Fruit fly (Drosophila melanogaster) whole organism, adult: ENCODE results near the gene Spn28F.
A peak's percentile ranks its signal among the peaks of the same experiment; 100 is the strongest.

Experiments
- CG11617 ChIP-seq: fragments of 200-800 bp; sonication (Bioruptor generic); optimal IDR thresholded peaks from 2 replicates; lab custom pipeline; 2017; ENCODE audit warnings: mild to moderate bottlenecking, missing biosample characterization, missing genetic modification reagents, missing genetic modification characterization
- CG12768 ChIP-seq: fragments of 200-800 bp; sonication (Bioruptor generic); optimal IDR thresholded peaks from 2 replicates; lab custom pipeline; 2017; ENCODE audit warnings: missing biosample characterization, missing genetic modification characterization, mild to moderate bottlenecking, moderate library complexity, missing genetic modification reagents
- CG14711 ChIP-seq: fragments of 200-800 bp; sonication (Bioruptor generic); optimal IDR thresholded peaks from 2 replicates; lab custom pipeline; 2018; ENCODE audit warnings: missing biosample characterization, mild to moderate bottlenecking, missing genetic modification characterization, moderate library complexity
- CG1620 ChIP-seq: fragments of 200-800 bp; sonication (Bioruptor generic); optimal IDR thresholded peaks from 2 replicates; lab custom pipeline; 2016; ENCODE audit warnings: missing biosample characterization, missing genetic modification characterization
- CG33017 ChIP-seq: fragments of 200-800 bp; sonication (Bioruptor generic); optimal IDR thresholded peaks from 2 replicates; lab custom pipeline; 2018; ENCODE audit warnings: missing biosample characterization, mild to moderate bottlenecking, missing genetic modification characterization, moderate library complexity
- CG5204 ChIP-seq: fragments of 200-800 bp; sonication (Bioruptor generic); optimal IDR thresholded peaks from 2 replicates; lab custom pipeline; 2016; ENCODE audit warnings: missing biosample characterization, missing genetic modification characterization
- CG7045 ChIP-seq: fragments of 200-800 bp; sonication (Bioruptor generic); optimal IDR thresholded peaks from 2 replicates; lab custom pipeline; 2017; ENCODE audit warnings: missing biosample characterization, mild to moderate bottlenecking, missing genetic modification characterization
- CG7101 ChIP-seq: fragments of 200-800 bp; sonication (Bioruptor generic); optimal IDR thresholded peaks from 2 replicates; lab custom pipeline; 2018; ENCODE audit warnings: missing biosample characterization, mild to moderate bottlenecking, missing genetic modification characterization, moderate library complexity
- Clk ChIP-seq: fragments of 200-800 bp; sonication (Bioruptor generic); optimal IDR thresholded peaks from 2 replicates; lab custom pipeline; 2017; ENCODE audit warnings: missing biosample characterization, missing genetic modification characterization
- Crg-1 ChIP-seq: fragments of 200-800 bp; sonication (Bioruptor generic); optimal IDR thresholded peaks from 2 replicates; lab custom pipeline; 2016; ENCODE audit warnings: missing biosample characterization, missing genetic modification characterization
- Hr96 ChIP-seq: fragments of 200-800 bp; sonication (Bioruptor generic); optimal IDR thresholded peaks from 2 replicates; lab custom pipeline; 2016; ENCODE audit warnings: missing biosample characterization, missing genetic modification characterization
- Mnt ChIP-seq: fragments of 200-800 bp; sonication (Bioruptor generic); optimal IDR thresholded peaks from 2 replicates; lab custom pipeline; 2016; ENCODE audit warnings: missing biosample characterization, mild to moderate bottlenecking, missing genetic modification characterization
- bab1 ChIP-seq: fragments of 200-800 bp; sonication (Bioruptor generic); optimal IDR thresholded peaks from 3 replicates; lab custom pipeline; 2019; ENCODE audit warnings: missing biosample characterization, mild to moderate bottlenecking, missing genetic modification characterization, moderate library complexity
- cic ChIP-seq: fragments of 200-800 bp; sonication (Bioruptor generic); optimal IDR thresholded peaks from 2 replicates; lab custom pipeline; 2017; ENCODE audit warnings: missing biosample characterization, mild to moderate bottlenecking, missing genetic modification characterization, moderate library complexity
- cnc ChIP-seq, 2 experiments: fragments of >200 bp; optimal IDR thresholded peaks; 2 replicates each; lab custom pipeline; 2017
- kay ChIP-seq: fragments of 200-800 bp; sonication (Bioruptor generic); peaks from one replicate; lab custom pipeline; 2016; ENCODE audit warnings: missing biosample characterization, missing genetic modification characterization, borderline replicate concordance
- ovo ChIP-seq: fragments of 200-800 bp; sonication (Bioruptor generic); optimal IDR thresholded peaks from 2 replicates; lab custom pipeline; 2016; ENCODE audit warnings: missing biosample characterization, missing genetic modification characterization
- pad ChIP-seq: fragments of 200-800 bp; sonication (Bioruptor generic); optimal IDR thresholded peaks from 3 replicates; lab custom pipeline; 2017; ENCODE audit warnings: missing biosample characterization, missing genetic modification characterization, mild to moderate bottlenecking, moderate library complexity, missing genetic modification reagents
- tj ChIP-seq: fragments of 200-800 bp; sonication (Bioruptor generic); optimal IDR thresholded peaks from 3 replicates; lab custom pipeline; 2017; ENCODE audit warnings: missing biosample characterization, mild to moderate bottlenecking, missing genetic modification characterization, moderate library complexity
- toe ChIP-seq: fragments of 200-800 bp; sonication (Bioruptor generic); optimal IDR thresholded peaks from 2 replicates; lab custom pipeline; 2016; ENCODE audit warnings: missing biosample characterization, missing genetic modification characterization

The Spn28F gene

dm6 chr2L:8274127-8274526 is 32.5 kb upstream of the Spn28F start:
- TF ChIP-seq bab1 (GFP tag; lab: Kevin White, UChicago) (no peak), CG33017 (tag; lab: Kevin White, UChicago) (no peak), CG5204 (no peak)

- TF ChIP-seq Mnt (no peak), kay (no peak), toe (GFP tag; lab: Kevin White, UChicago) (no peak), Crg-1 (GFP tag; lab: Kevin White, UChicago) (no peak), Clk (GFP tag; lab: Kevin White, UChicago) (no peak), CG7045 (no peak), cic (GFP tag; lab: Kevin White, UChicago) (no peak), CG1620 (GFP tag; lab: Kevin White, UChicago) (no peak), CG5204 (no peak), CG12768 (no peak), bab1 (GFP tag; lab: Kevin White, UChicago) (no peak), CG11617 (GFP tag; lab: Kevin White, UChicago) (no peak), pad (no peak), cnc (optimal IDR thresholded peaks at IDR 0.05; lab: Kevin White, UChicago) (no peak), ovo (GFP tag; lab: Kevin White, UChicago) (no peak), CG7101 (tag; lab: Kevin White, UChicago) (no peak), Hr96 (GFP tag; lab: Kevin White, UChicago) (no peak)
Measured at dm6 chr2L:8270916-8271315, 29.3 kb upstream of the Spn28F start.

- TF ChIP-seq Hr96 (GFP tag; lab: Kevin White, UChicago) = no peak
- no peak for TF ChIP-seq ovo (GFP tag; lab: Kevin White, UChicago)
- no peak for TF ChIP-seq cnc (optimal IDR thresholded peaks at IDR 0.05; lab: Kevin White, UChicago)
- TF ChIP-seq CG33017 (tag; lab: Kevin White, UChicago) = no peak
- TF ChIP-seq kay = no peak
- TF ChIP-seq Clk (GFP tag; lab: Kevin White, UChicago) = no peak
- no peak for TF ChIP-seq cic (GFP tag; lab: Kevin White, UChicago)
- no peak for TF ChIP-seq CG1620 (GFP tag; lab: Kevin White, UChicago)
Measured at dm6 chr2L:8268679-8269078, 27.1 kb upstream of the Spn28F start.

- TF ChIP-seq CG33017 (tag; lab: Kevin White, UChicago) = no peak
- peak; percentile 36 for TF ChIP-seq kay
Measured at dm6 chr2L:8266670-8267435, 25.3 kb upstream of the Spn28F start.

dm6 chr2L:8266145-8266544 is 24.5 kb upstream of the Spn28F start:
- TF ChIP-seq CG7045 (no peak), CG33017 (tag; lab: Kevin White, UChicago) (no peak), bab1 (GFP tag; lab: Kevin White, UChicago) (no peak), CG5204 (no peak), CG7101 (tag; lab: Kevin White, UChicago) (no peak), toe (GFP tag; lab: Kevin White, UChicago) (no peak), Crg-1 (GFP tag; lab: Kevin White, UChicago) (no peak), ovo (GFP tag; lab: Kevin White, UChicago) (no peak), cic (GFP tag; lab: Kevin White, UChicago) (no peak), pad (no peak), CG14711 (tag; lab: Kevin White, UChicago) (no peak), CG1620 (GFP tag; lab: Kevin White, UChicago) (no peak), cnc (optimal IDR thresholded peaks at IDR 0.05; lab: Kevin White, UChicago) (no peak), CG11617 (GFP tag; lab: Kevin White, UChicago) (no peak)

dm6 chr2L:8257401-8258266 is 16.0 kb upstream of the Spn28F start, which contains the start of gene CG8086:
TSS of gene CG8086 (minus strand) at chr2L:8257502.
- TF ChIP-seq tj (no peak), cnc (optimal IDR thresholded peaks at IDR 0.05; lab: Kevin White, UChicago) (no peak), bab1 (GFP tag; lab: Kevin White, UChicago) (no peak), CG1620 (GFP tag; lab: Kevin White, UChicago) (no peak), cic (GFP tag; lab: Kevin White, UChicago) (no peak), CG11617 (GFP tag; lab: Kevin White, UChicago) (no peak), CG7045 (no peak), Crg-1 (GFP tag; lab: Kevin White, UChicago) (no peak), toe (GFP tag; lab: Kevin White, UChicago) (no peak), pad (no peak), Clk (GFP tag; lab: Kevin White, UChicago) (no peak), kay (no peak), Mnt (no peak), CG12768 (no peak), CG7101 (tag; lab: Kevin White, UChicago) (no peak), Hr96 (GFP tag; lab: Kevin White, UChicago) (no peak), CG5204 (no peak), ovo (GFP tag; lab: Kevin White, UChicago) (no peak)
